Worm (Caenorhabditis elegans) whole organism, L1 larva: ENCODE data around the gene C17C3.6.

Experiments used
- aha-1 ChIP-seq: fragments of 150-350 bp; optimal IDR thresholded peaks from 2 replicates; lab custom pipeline; 2014; ENCODE audit warnings: missing biosample characterization, missing genetic modification characterization
- ama-1 ChIP-seq: fragments of 150-350 bp; optimal IDR thresholded peaks from 2 replicates; lab custom pipeline; 2014
- blmp-1 ChIP-seq: fragments of 150-350 bp; optimal IDR thresholded peaks from 2 replicates; lab custom pipeline; 2014; ENCODE audit warnings: missing biosample characterization, missing genetic modification characterization
- ceh-90 ChIP-seq: sonication (generic microtip); optimal IDR thresholded peaks from 2 replicates; lab custom pipeline; 2016; ENCODE audit warnings: missing genetic modification characterization, missing compliant biosample characterization
- ces-1 ChIP-seq: fragments of 150-350 bp; optimal IDR thresholded peaks from 2 replicates; lab custom pipeline; 2014; ENCODE audit warnings: missing biosample characterization, missing genetic modification reagents, missing genetic modification characterization
- efl-3 ChIP-seq: fragments of 200-800 bp; sonication (Bioruptor generic); optimal IDR thresholded peaks from 2 replicates; lab custom pipeline; 2018; ENCODE audit warnings: mild to moderate bottlenecking, missing genetic modification characterization, missing compliant biosample characterization
- egl-13 ChIP-seq: sonication (generic microtip); optimal IDR thresholded peaks from 2 replicates; lab custom pipeline; 2016; ENCODE audit warnings: missing genotype, missing genetic modification reagents, missing genetic modification characterization, missing compliant biosample characterization
- egl-27 ChIP-seq, 2 experiments: fragments of 150-350 bp in 1 of 2; sonication (generic microtip); optimal IDR thresholded peaks; 3 replicates each; lab custom pipeline; 2017 to 2018; ENCODE audit warnings: missing biosample characterization in 2 of 2, missing genetic modification characterization in 2 of 2, missing genetic modification reagents in 2 of 2
- elt-2 ChIP-seq: sonication (generic microtip); optimal IDR thresholded peaks from 2 replicates; lab custom pipeline; 2016; ENCODE audit warnings: missing genetic modification characterization, mild to moderate bottlenecking, inconsistent platforms, missing compliant biosample characterization, missing genetic modification reagents
- elt-3 ChIP-seq, 6 experiments: fragments of 150-350 bp in 1 of 6; sonication (generic microtip); optimal IDR thresholded peaks; 2 replicates each; lab custom pipeline; 2017 to 2018; ENCODE audit warnings: missing biosample characterization in 6 of 6, missing genetic modification characterization in 6 of 6, inconsistent platforms in 1 of 6
- ets-5 ChIP-seq: fragments of 200-800 bp; sonication (Bioruptor generic); IDR thresholded peaks from 2 replicates; pipeline ENCODE4 v1.3.6; 2022; ENCODE audit warnings: missing genetic modification characterization, missing compliant biosample characterization
- fkh-10 ChIP-seq: sonication (generic microtip); optimal IDR thresholded peaks from 2 replicates; lab custom pipeline; 2017; ENCODE audit warnings: missing biosample characterization, missing genetic modification reagents, missing genetic modification characterization
- fkh-4 ChIP-seq: sonication (generic microtip); optimal IDR thresholded peaks from 2 replicates; lab custom pipeline; 2016; ENCODE audit warnings: missing compliant biosample characterization, missing genetic modification characterization, borderline replicate concordance
- fos-1 ChIP-seq: fragments of 150-350 bp; optimal IDR thresholded peaks from 2 replicates; lab custom pipeline; 2014; ENCODE audit warnings: missing biosample characterization, missing genetic modification characterization
- hlh-17 ChIP-seq: fragments of 200-800 bp; sonication (Bioruptor generic); optimal IDR thresholded peaks from 2 replicates; lab custom pipeline; 2018; ENCODE audit warnings: missing genetic modification characterization, mild to moderate bottlenecking, missing compliant biosample characterization, moderate library complexity, borderline replicate concordance
- hpl-2 ChIP-seq: fragments of 150-350 bp; optimal IDR thresholded peaks from 2 replicates; lab custom pipeline; 2014; ENCODE audit warnings: missing biosample characterization, missing genetic modification reagents, missing genetic modification characterization
- irx-1 ChIP-seq: sonication (generic microtip); optimal IDR thresholded peaks from 2 replicates; lab custom pipeline; 2016; ENCODE audit warnings: missing genetic modification characterization, missing compliant biosample characterization
- jun-1 ChIP-seq: fragments of 150-350 bp; optimal IDR thresholded peaks from 2 replicates; lab custom pipeline; 2014; ENCODE audit warnings: missing biosample characterization, missing genetic modification reagents, missing genetic modification characterization
- lin-14 ChIP-seq: fragments of 200-800 bp; sonication (Bioruptor generic); optimal IDR thresholded peaks from 2 replicates; lab custom pipeline; 2018; ENCODE audit warnings: mild to moderate bottlenecking, missing genetic modification characterization, moderate library complexity, missing compliant biosample characterization
- lin-15B ChIP-seq: fragments of 150-350 bp; sonication (generic microtip); optimal IDR thresholded peaks from 3 replicates; lab custom pipeline; 2014; ENCODE audit warnings: missing biosample characterization, missing genetic modification characterization
- lin-35 ChIP-seq, 2 experiments: fragments of 150-350 bp; optimal IDR thresholded peaks; 2 replicates each; lab custom pipeline; 2014; ENCODE audit warnings: missing biosample characterization in 2 of 2, missing genetic modification characterization in 2 of 2, missing genetic modification reagents in 2 of 2
- lir-3 ChIP-seq: sonication (generic microtip); optimal IDR thresholded peaks from 2 replicates; lab custom pipeline; 2016; ENCODE audit warnings: mild to moderate bottlenecking, missing genetic modification characterization, moderate library complexity, missing compliant biosample characterization; ENCODE audit not compliant: poor library complexity
- mab-9 ChIP-seq: fragments of 200-800 bp; sonication (Bioruptor generic); IDR thresholded peaks from 2 replicates; pipeline ENCODE4 v1.3.6; 2022; ENCODE audit warnings: missing genetic modification reagents, missing genetic modification characterization, missing compliant biosample characterization
- nhr-11 ChIP-seq: fragments of 150-350 bp; optimal IDR thresholded peaks from 2 replicates; lab custom pipeline; 2014; ENCODE audit warnings: missing biosample characterization, missing genetic modification characterization
- nhr-12 ChIP-seq: sonication (generic microtip); optimal IDR thresholded peaks from 2 replicates; lab custom pipeline; 2017; ENCODE audit warnings: missing biosample characterization, missing genetic modification characterization
- nhr-20 ChIP-seq: sonication (generic microtip); optimal IDR thresholded peaks from 2 replicates; lab custom pipeline; 2016; ENCODE audit warnings: mild to moderate bottlenecking, missing genetic modification characterization, missing compliant biosample characterization
- nhr-237 ChIP-seq: fragments of 150-350 bp; optimal IDR thresholded peaks from 2 replicates; lab custom pipeline; 2014; ENCODE audit warnings: missing biosample characterization, missing genetic modification characterization
- nhr-28 ChIP-seq: fragments of 150-350 bp; optimal IDR thresholded peaks from 2 replicates; lab custom pipeline; 2014; ENCODE audit warnings: missing biosample characterization, missing genetic modification characterization
- pqm-1 ChIP-seq: sonication (generic microtip); optimal IDR thresholded peaks from 3 replicates; lab custom pipeline; 2017; ENCODE audit warnings: missing biosample characterization, missing genetic modification characterization
- skn-1 ChIP-seq: fragments of 150-350 bp; optimal IDR thresholded peaks from 2 replicates; lab custom pipeline; 2014; ENCODE audit warnings: missing biosample characterization, missing genetic modification characterization
- sox-4 ChIP-seq: sonication (generic microtip); optimal IDR thresholded peaks from 2 replicates; lab custom pipeline; 2016; ENCODE audit warnings: missing genetic modification characterization, missing compliant biosample characterization
- sptf-1 ChIP-seq: fragments of 150-350 bp; optimal IDR thresholded peaks from 2 replicates; lab custom pipeline; 2014; ENCODE audit warnings: missing biosample characterization, missing genetic modification characterization
- sup-37 ChIP-seq: fragments of 200-800 bp; sonication (Bioruptor generic); optimal IDR thresholded peaks from 2 replicates; lab custom pipeline; 2018; ENCODE audit warnings: mild to moderate bottlenecking, missing genetic modification characterization, missing compliant biosample characterization
- tlp-1 ChIP-seq: fragments of 150-350 bp; optimal IDR thresholded peaks from 2 replicates; lab custom pipeline; 2014; ENCODE audit warnings: missing biosample characterization, missing genetic modification characterization
- unc-130 ChIP-seq: fragments of 150-350 bp; optimal IDR thresholded peaks from 2 replicates; lab custom pipeline; 2017; ENCODE audit warnings: missing biosample characterization, missing genetic modification characterization, inconsistent platforms
- unc-86 ChIP-seq: sonication (generic microtip); optimal IDR thresholded peaks from 2 replicates; lab custom pipeline; 2016; ENCODE audit warnings: missing genetic modification characterization, missing compliant biosample characterization
- vab-15 ChIP-seq: sonication (generic microtip); optimal IDR thresholded peaks from 2 replicates; lab custom pipeline; 2017; ENCODE audit warnings: missing genotype, mild to moderate bottlenecking, missing genetic modification characterization, missing compliant biosample characterization
- zag-1 ChIP-seq: fragments of 150-350 bp; optimal IDR thresholded peaks from 2 replicates; lab custom pipeline; 2014; ENCODE audit warnings: missing biosample characterization, missing genetic modification characterization

C17C3.6 gene

DNA sequence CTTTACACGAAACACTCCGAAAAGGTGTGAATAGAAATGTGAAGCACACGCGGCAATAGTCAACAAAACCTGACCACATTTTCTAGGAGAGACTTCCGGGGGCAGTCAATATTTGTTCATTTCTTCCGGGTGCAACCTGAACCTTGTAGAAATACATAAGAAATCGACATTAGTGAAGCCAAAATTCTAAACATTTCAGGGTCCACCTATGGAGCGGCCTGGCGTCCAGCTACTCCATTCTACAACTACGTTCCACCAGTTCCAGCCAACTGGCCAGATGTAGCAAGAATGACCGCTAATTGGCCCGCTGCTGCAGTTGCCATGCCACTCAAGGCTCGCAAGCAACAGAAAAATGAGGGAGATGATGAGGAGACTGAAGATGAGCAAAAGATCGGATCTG lies 29.4 kb downstream of the C17C3.6 start:
- TF ChIP-seq sox-4 (tag; lab: Kevin White, UChicago) (no peak), unc-86 (tag; lab: Kevin White, UChicago) (no peak), lin-14 (GFP tag; lab: Kevin White, UChicago) (no peak), ama-1 (no peak), vab-15 (tag; lab: Kevin White, UChicago) (no peak), hpl-2 (GFP tag; lab: Kevin White, UChicago) (no peak), jun-1 (tag; lab: Kevin White, UChicago) (no peak), mab-9 (GFP tag; lab: Robert Waterston, UW) (no peak), blmp-1 (tag; lab: Kevin White, UChicago) (no peak), nhr-28 (tag; lab: Kevin White, UChicago) (no peak), ceh-90 (tag; lab: Kevin White, UChicago) (no peak), elt-3 (tag; optimal IDR thresholded peaks at IDR 0.05; lab: Kevin White, UChicago) (no peak), efl-3 (GFP tag; lab: Kevin White, UChicago) (no peak)

DNA sequence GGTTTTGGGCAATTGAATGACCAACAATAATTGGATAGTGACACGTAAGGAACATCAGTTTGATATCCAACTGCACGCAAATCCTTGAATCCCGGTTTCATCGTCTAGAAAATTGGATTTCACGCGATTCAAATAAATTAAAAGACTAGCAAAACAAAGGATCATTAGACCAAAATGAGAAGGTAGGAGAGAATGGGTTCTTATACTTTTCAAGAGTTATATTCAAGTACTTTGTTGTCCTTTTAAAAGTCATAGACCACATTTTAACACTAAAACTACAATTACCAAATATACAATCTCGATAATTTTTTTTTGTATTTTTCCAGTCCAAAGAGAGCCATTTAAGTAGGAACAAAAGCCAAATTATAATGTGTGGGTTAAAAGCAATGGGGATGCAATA lies 32.5 kb downstream of the C17C3.6 start, which contains the start of gene T25E4.2:
Gene T25E4.2, minus strand, starts transcription at position 101 of the 400 bp plus-strand sequence.
- no peak for TF ChIP-seq lir-3 (tag; lab: Kevin White, UChicago)
- no peak for TF ChIP-seq irx-1 (tag; lab: Kevin White, UChicago)
- no peak for TF ChIP-seq fkh-4 (tag; lab: Kevin White, UChicago)
- no peak for TF ChIP-seq zag-1
- TF ChIP-seq egl-13 (tag; lab: Kevin White, UChicago), result no peak
- TF ChIP-seq unc-130, result no peak
- TF ChIP-seq sptf-1, result no peak
- TF ChIP-seq ces-1, result no peak
- no peak for TF ChIP-seq nhr-11 (tag; lab: Kevin White, UChicago)
- no peak for TF ChIP-seq lin-15B (tag; lab: Kevin White, UChicago)
- no peak for TF ChIP-seq egl-27 (tag; optimal IDR thresholded peaks at IDR 0.05; lab: Kevin White, UChicago)
- no peak for TF ChIP-seq nhr-12
- no peak for TF ChIP-seq lin-14 (GFP tag; lab: Kevin White, UChicago)
- no peak for TF ChIP-seq skn-1 (tag; lab: Kevin White, UChicago)
- TF ChIP-seq fos-1 (tag; lab: Kevin White, UChicago), result no peak
- no peak for TF ChIP-seq elt-3 (tag; optimal IDR thresholded peaks at IDR 0.05; lab: Kevin White, UChicago)
- TF ChIP-seq hlh-17 (GFP tag; lab: Kevin White, UChicago), result no peak
- no peak for TF ChIP-seq ets-5 (GFP tag; lab: Robert Waterston, UW)
- TF ChIP-seq fkh-10 (GFP tag; lab: Kevin White, UChicago), result no peak
- no peak for TF ChIP-seq sup-37 (GFP tag; lab: Kevin White, UChicago)
- TF ChIP-seq, all 84 proteins: peak for 0

DNA sequence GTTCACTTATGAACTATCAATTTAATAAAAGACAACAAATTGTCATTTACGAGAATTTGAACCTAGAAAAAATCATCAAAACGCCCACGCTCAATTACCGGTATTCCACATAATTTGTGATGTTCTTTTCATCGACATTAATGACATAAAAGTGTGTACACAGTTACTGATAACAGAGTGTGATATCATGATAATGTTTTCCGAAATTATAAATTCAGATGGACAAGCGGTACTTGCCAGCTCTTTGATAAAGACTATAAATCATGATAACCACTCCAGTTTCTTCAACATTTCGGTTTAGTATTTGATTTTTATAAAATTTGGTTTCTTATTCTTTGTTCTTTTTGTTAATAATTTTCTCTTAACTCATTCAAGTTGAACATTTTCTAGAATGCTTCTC lies 35.9 kb downstream of the C17C3.6 start, which contains the start of gene lys-8:
Gene lys-8, plus strand, starts transcription at position 391 of the 400 bp plus-strand sequence.
- TF ChIP-seq aha-1 (tag; lab: Kevin White, UChicago) (no peak), tlp-1 (tag; lab: Kevin White, UChicago) (peak; percentile 89), jun-1 (tag; lab: Kevin White, UChicago) (peak; percentile 13), nhr-237 (tag; lab: Kevin White, UChicago) (no peak), lin-14 (GFP tag; lab: Kevin White, UChicago) (peak; percentile 35), fos-1 (tag; lab: Kevin White, UChicago) (no peak), pqm-1 (peak; percentile 92), nhr-20 (tag; lab: Kevin White, UChicago) (peak; percentile 28), lin-35 (GFP tag; optimal IDR thresholded peaks at IDR 0.05; lab: Kevin White, UChicago) (peak in 1 of 2 experiments; percentile 25), elt-2 (tag; lab: Kevin White, UChicago) (peak; percentile 99)
